ENCODE assay signal across 5 fruit fly cellular contexts in the genomic region with DNA sequence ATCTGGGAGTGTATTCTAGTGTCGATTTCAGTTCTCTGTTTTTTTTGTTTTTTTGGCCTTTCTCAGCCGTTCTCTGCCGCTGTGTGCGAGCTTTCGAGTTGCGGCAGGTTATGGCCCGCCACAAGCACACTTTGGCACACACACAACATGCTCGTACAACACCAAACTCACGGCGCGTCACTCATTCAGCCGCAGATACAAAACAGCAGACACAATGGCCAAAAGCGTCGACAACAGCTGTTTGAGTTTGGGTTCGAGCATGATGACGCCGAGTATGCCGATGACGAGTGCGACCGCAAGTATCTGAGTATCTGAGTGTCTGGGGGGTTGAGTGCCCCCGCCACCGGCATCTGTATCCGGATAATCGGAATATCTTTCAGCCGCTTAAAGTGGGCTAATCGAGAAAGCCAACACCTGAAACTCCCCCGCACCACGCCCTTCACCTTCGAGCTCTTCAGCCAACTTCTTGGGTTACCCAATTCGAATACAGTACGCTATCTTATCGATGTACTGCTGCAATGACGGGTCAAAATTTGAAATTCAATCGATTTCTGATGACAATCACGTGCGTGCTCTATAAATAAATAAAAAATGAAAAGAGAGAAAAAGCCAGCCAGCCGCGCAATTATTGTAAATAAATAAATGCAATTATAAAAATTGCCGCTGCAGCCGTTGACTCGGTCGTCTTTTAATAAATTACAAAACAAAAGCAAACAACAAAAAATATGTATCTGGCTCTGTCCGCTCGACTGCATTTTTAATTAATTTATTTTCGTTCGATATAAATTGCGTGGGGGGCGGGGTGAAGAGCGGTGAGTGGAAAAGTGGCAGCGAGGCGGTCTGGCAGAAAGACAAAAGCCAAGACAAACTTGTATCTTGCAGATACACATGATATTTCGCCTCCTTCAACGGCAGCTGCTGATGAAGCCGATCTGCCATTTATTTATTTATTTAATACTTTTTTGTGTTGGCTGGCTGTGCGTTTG.
TF ChIP-seq lines count a peak whose summit lies in the region.

No protein-coding gene starts in this region.

- no peak for TF ChIP-seq CTCF in whole organism, embryonic (GFP tag; optimal IDR thresholded peaks at IDR 0.05; lab: Kevin White, UChicago)

TF ChIP-seq in whole organism, adult, 20 proteins besides CTCF, POLR2A, EP300 and RAD21:
- TF ChIP-seq pad (GFP tag; optimal IDR thresholded peaks at IDR 0.05; lab: Kevin White, UChicago) (no peak), cnc (optimal IDR thresholded peaks at IDR 0.05; lab: Kevin White, UChicago) (peak in 1 of 2 experiments; percentile 30), bab1 (GFP tag; optimal IDR thresholded peaks at IDR 0.05; lab: Kevin White, UChicago) (peak; percentile 17), toe (GFP tag; optimal IDR thresholded peaks at IDR 0.05; lab: Kevin White, UChicago) (no peak), Mnt (GFP tag; optimal IDR thresholded peaks at IDR 0.05; lab: Kevin White, UChicago) (no peak)

TF ChIP-seq in whole organism, embryonic, 481 proteins besides CTCF, POLR2A, EP300 and RAD21 (continues in another document):
- peak; percentile 43; the same call in 2 of the 3 replicates for TF ChIP-seq CG6175 (GFP tag; IDR thresholded peaks at IDR 0.05; lab: Robert Waterston, UW)
- no peak for TF ChIP-seq cas (GFP tag; IDR thresholded peaks at IDR 0.05; lab: Robert Waterston, UW)
- TF ChIP-seq CG11695 (GFP tag; IDR thresholded peaks at IDR 0.05; lab: Robert Waterston, UW): no peak
- TF ChIP-seq salm (tag; optimal IDR thresholded peaks at IDR 0.05; lab: Kevin White, UChicago): no peak
- no peak for TF ChIP-seq Xbp1 (GFP tag; optimal IDR thresholded peaks at IDR 0.05; lab: Kevin White, UChicago)
- 0 out of 2 replicates have a peak, but pooled peaks have one; percentile 6 for TF ChIP-seq wdn (GFP tag; IDR thresholded peaks at IDR 0.05; lab: Robert Waterston, UW)
- TF ChIP-seq slbo (GFP tag; IDR thresholded peaks at IDR 0.05; lab: Robert Waterston, UW): no peak
- TF ChIP-seq CG12219 (GFP tag; optimal IDR thresholded peaks at IDR 0.05; lab: Kevin White, UChicago): no peak
- no peak for TF ChIP-seq mam (GFP tag; optimal IDR thresholded peaks at IDR 0.05; lab: Kevin White, UChicago)
- TF ChIP-seq grn (GFP tag; optimal IDR thresholded peaks at IDR 0.05; lab: Kevin White, UChicago): peak; percentile 52
- peak; percentile 46 for TF ChIP-seq lab (GFP tag; optimal IDR thresholded peaks at IDR 0.05; lab: Kevin White, UChicago)
- no peak for TF ChIP-seq CG9932 (GFP tag; IDR thresholded peaks at IDR 0.05; lab: Robert Waterston, UW)
- peak; percentile 40 for TF ChIP-seq oc (tag; optimal IDR thresholded peaks at IDR 0.05; lab: Kevin White, UChicago)
- peak; percentile 64; the same call in 1 of the 2 replicates for TF ChIP-seq Awh (GFP tag; IDR thresholded peaks at IDR 0.05; lab: Robert Waterston, UW)
- TF ChIP-seq CG15601 (tag; optimal IDR thresholded peaks at IDR 0.05; lab: Kevin White, UChicago): no peak
- no peak for TF ChIP-seq CG2202 (tag; optimal IDR thresholded peaks at IDR 0.05; lab: Kevin White, UChicago)
- TF ChIP-seq run (tag; optimal IDR thresholded peaks at IDR 0.05; lab: Kevin White, UChicago): peak; percentile 38
- peak; percentile 1 for TF ChIP-seq sd (tag; optimal IDR thresholded peaks at IDR 0.05; lab: Kevin White, UChicago)

TF ChIP-seq in whole organism, prepupa, 60 proteins besides CTCF, POLR2A, EP300 and RAD21:
- TF ChIP-seq Smox (GFP tag; optimal IDR thresholded peaks at IDR 0.05; lab: Kevin White, UChicago): peak; percentile 2
- peak; percentile 40 for TF ChIP-seq CG6854 (GFP tag; optimal IDR thresholded peaks at IDR 0.05; lab: Kevin White, UChicago)
- peak; percentile 1 for TF ChIP-seq lz (GFP tag; optimal IDR thresholded peaks at IDR 0.05; lab: Kevin White, UChicago)
- no peak for TF ChIP-seq OdsH (GFP tag; optimal IDR thresholded peaks at IDR 0.05; lab: Kevin White, UChicago)
- TF ChIP-seq CG31627 (GFP tag; optimal IDR thresholded peaks at IDR 0.05; lab: Kevin White, UChicago): no peak
- TF ChIP-seq svp (GFP tag; lab: Kevin White, UChicago): peak; percentile 79
- peak; percentile 65 for TF ChIP-seq dsx (GFP tag; optimal IDR thresholded peaks at IDR 0.05; lab: Kevin White, UChicago; ENCODE audit: poor library complexity, severe bottlenecking)
- peak; percentile 74 for TF ChIP-seq vri (GFP tag; optimal IDR thresholded peaks at IDR 0.05; lab: Kevin White, UChicago)
- peak; percentile 12 for TF ChIP-seq Sox14 (GFP tag; optimal IDR thresholded peaks at IDR 0.05; lab: Kevin White, UChicago)
- no peak for TF ChIP-seq Ets21C (GFP tag; optimal IDR thresholded peaks at IDR 0.05; lab: Kevin White, UChicago)
- TF ChIP-seq CG15336 (GFP tag; IDR thresholded peaks at IDR 0.05; lab: Robert Waterston, UW): no peak
- peak; percentile 3 for TF ChIP-seq Sox102F (GFP tag; optimal IDR thresholded peaks at IDR 0.05; lab: Kevin White, UChicago)

TF ChIP-seq in whole organism, pupa, 21 proteins besides CTCF, POLR2A, EP300 and RAD21:
- TF ChIP-seq CG15710 (tag; optimal IDR thresholded peaks at IDR 0.05; lab: Kevin White, UChicago) (no peak), CG34367 (tag; optimal IDR thresholded peaks at IDR 0.05; lab: Kevin White, UChicago) (no peak), Snoo (tag; optimal IDR thresholded peaks at IDR 0.05; lab: Kevin White, UChicago) (peak; percentile 3), rn (GFP tag; IDR thresholded peaks at IDR 0.05; lab: Robert Waterston, UW) (no peak), EcR (GFP tag; optimal IDR thresholded peaks at IDR 0.05; lab: Kevin White, UChicago) (peak; percentile 52), D1 (tag; optimal IDR thresholded peaks at IDR 0.05; lab: Kevin White, UChicago) (no peak), CG13204 (GFP tag; optimal IDR thresholded peaks at IDR 0.05; lab: Kevin White, UChicago) (peak; percentile 61)

TF ChIP-seq in whole organism, wandering third instar larva, 38 proteins besides CTCF, POLR2A, EP300 and RAD21:
- TF ChIP-seq jim (GFP tag; optimal IDR thresholded peaks at IDR 0.05; lab: Kevin White, UChicago): no peak
- TF ChIP-seq brk (GFP tag; optimal IDR thresholded peaks at IDR 0.05; lab: Kevin White, UChicago): no peak
- TF ChIP-seq sage (GFP tag; optimal IDR thresholded peaks at IDR 0.05; lab: Kevin White, UChicago): no peak
- TF ChIP-seq Abd-B (GFP tag; optimal IDR thresholded peaks at IDR 0.05; lab: Kevin White, UChicago): no peak
- no peak for TF ChIP-seq pan (optimal IDR thresholded peaks at IDR 0.05; lab: Kevin White, UChicago)
- TF ChIP-seq Jra (GFP tag; optimal IDR thresholded peaks at IDR 0.05; lab: Kevin White, UChicago): peak; percentile 25
- TF ChIP-seq usp (GFP tag; optimal IDR thresholded peaks at IDR 0.05; lab: Kevin White, UChicago): no peak
- TF ChIP-seq ey (GFP tag; optimal IDR thresholded peaks at IDR 0.05; lab: Kevin White, UChicago): no peak
- peak; percentile 2 for TF ChIP-seq Hr83 (GFP tag; optimal IDR thresholded peaks at IDR 0.05; lab: Kevin White, UChicago; ENCODE audit: poor library complexity, severe bottlenecking)
- peak; percentile 74 for TF ChIP-seq Vsx2 (GFP tag; optimal IDR thresholded peaks at IDR 0.05; lab: Kevin White, UChicago; ENCODE audit: partially characterized antibody)
- no peak for TF ChIP-seq Hr78 (GFP tag; optimal IDR thresholded peaks at IDR 0.05; lab: Kevin White, UChicago)
- TF ChIP-seq Mio (GFP tag; optimal IDR thresholded peaks at IDR 0.05; lab: Kevin White, UChicago): no peak
- peak; percentile 3 for TF ChIP-seq CrebA (GFP tag; optimal IDR thresholded peaks at IDR 0.05; lab: Kevin White, UChicago; ENCODE audit: borderline replicate concordance)
- no peak for TF ChIP-seq dl (GFP tag; optimal IDR thresholded peaks at IDR 0.05; lab: Kevin White, UChicago; ENCODE audit: insufficient read depth in 1 of 2, partially characterized antibody in 2 of 2)
- no peak for TF ChIP-seq woc (GFP tag; optimal IDR thresholded peaks at IDR 0.05; lab: Kevin White, UChicago)
- TF ChIP-seq Hnf4 (GFP tag; optimal IDR thresholded peaks at IDR 0.05; lab: Kevin White, UChicago): no peak
- no peak for TF ChIP-seq HLH106 (tag; optimal IDR thresholded peaks at IDR 0.05; lab: Kevin White, UChicago)
- peak; percentile 44 for TF ChIP-seq tai (GFP tag; optimal IDR thresholded peaks at IDR 0.05; lab: Kevin White, UChicago)
- no peak for TF ChIP-seq sv (GFP tag; optimal IDR thresholded peaks at IDR 0.05; lab: Kevin White, UChicago)
- TF ChIP-seq Dif (GFP tag; optimal IDR thresholded peaks at IDR 0.05; lab: Kevin White, UChicago; ENCODE audit: partially characterized antibody): no peak
- no peak for TF ChIP-seq Rel (GFP tag; optimal IDR thresholded peaks at IDR 0.05; lab: Kevin White, UChicago)
- TF ChIP-seq Rel (tag; optimal IDR thresholded peaks at IDR 0.05; lab: Kevin White, UChicago): peak; percentile 6
TF ChIP-seq in whole organism, wandering third instar larva: peak in this region for 6.
